Fruit fly (Drosophila melanogaster) whole organism, adult: ENCODE results near the gene CG42324.

Experiments
- CG11617 ChIP-seq: fragments of 200-800 bp; sonication (Bioruptor generic); optimal IDR thresholded peaks from 2 replicates; lab custom pipeline; 2017; ENCODE audit warnings: mild to moderate bottlenecking, missing biosample characterization, missing genetic modification reagents, missing genetic modification characterization
- CG12768 ChIP-seq: fragments of 200-800 bp; sonication (Bioruptor generic); optimal IDR thresholded peaks from 2 replicates; lab custom pipeline; 2017; ENCODE audit warnings: missing biosample characterization, missing genetic modification characterization, mild to moderate bottlenecking, moderate library complexity, missing genetic modification reagents
- CG14711 ChIP-seq: fragments of 200-800 bp; sonication (Bioruptor generic); optimal IDR thresholded peaks from 2 replicates; lab custom pipeline; 2018; ENCODE audit warnings: missing biosample characterization, mild to moderate bottlenecking, missing genetic modification characterization, moderate library complexity
- CG1620 ChIP-seq: fragments of 200-800 bp; sonication (Bioruptor generic); optimal IDR thresholded peaks from 2 replicates; lab custom pipeline; 2016; ENCODE audit warnings: missing biosample characterization, missing genetic modification characterization
- CG33017 ChIP-seq: fragments of 200-800 bp; sonication (Bioruptor generic); optimal IDR thresholded peaks from 2 replicates; lab custom pipeline; 2018; ENCODE audit warnings: missing biosample characterization, mild to moderate bottlenecking, missing genetic modification characterization, moderate library complexity
- CG7045 ChIP-seq: fragments of 200-800 bp; sonication (Bioruptor generic); optimal IDR thresholded peaks from 2 replicates; lab custom pipeline; 2017; ENCODE audit warnings: missing biosample characterization, mild to moderate bottlenecking, missing genetic modification characterization
- CG7101 ChIP-seq: fragments of 200-800 bp; sonication (Bioruptor generic); optimal IDR thresholded peaks from 2 replicates; lab custom pipeline; 2018; ENCODE audit warnings: missing biosample characterization, mild to moderate bottlenecking, missing genetic modification characterization, moderate library complexity
- Clk ChIP-seq: fragments of 200-800 bp; sonication (Bioruptor generic); optimal IDR thresholded peaks from 2 replicates; lab custom pipeline; 2017; ENCODE audit warnings: missing biosample characterization, missing genetic modification characterization
- Crg-1 ChIP-seq: fragments of 200-800 bp; sonication (Bioruptor generic); optimal IDR thresholded peaks from 2 replicates; lab custom pipeline; 2016; ENCODE audit warnings: missing biosample characterization, missing genetic modification characterization
- Hr96 ChIP-seq: fragments of 200-800 bp; sonication (Bioruptor generic); optimal IDR thresholded peaks from 2 replicates; lab custom pipeline; 2016; ENCODE audit warnings: missing biosample characterization, missing genetic modification characterization
- Mnt ChIP-seq: fragments of 200-800 bp; sonication (Bioruptor generic); optimal IDR thresholded peaks from 2 replicates; lab custom pipeline; 2016; ENCODE audit warnings: missing biosample characterization, mild to moderate bottlenecking, missing genetic modification characterization
- bab1 ChIP-seq: fragments of 200-800 bp; sonication (Bioruptor generic); optimal IDR thresholded peaks from 3 replicates; lab custom pipeline; 2019; ENCODE audit warnings: missing biosample characterization, mild to moderate bottlenecking, missing genetic modification characterization, moderate library complexity
- cic ChIP-seq: fragments of 200-800 bp; sonication (Bioruptor generic); optimal IDR thresholded peaks from 2 replicates; lab custom pipeline; 2017; ENCODE audit warnings: missing biosample characterization, mild to moderate bottlenecking, missing genetic modification characterization, moderate library complexity
- cnc ChIP-seq, 2 experiments: fragments of >200 bp; optimal IDR thresholded peaks; 2 replicates each; lab custom pipeline; 2017
- kay ChIP-seq: fragments of 200-800 bp; sonication (Bioruptor generic); peaks from one replicate; lab custom pipeline; 2016; ENCODE audit warnings: missing biosample characterization, missing genetic modification characterization, borderline replicate concordance
- ovo ChIP-seq: fragments of 200-800 bp; sonication (Bioruptor generic); optimal IDR thresholded peaks from 2 replicates; lab custom pipeline; 2016; ENCODE audit warnings: missing biosample characterization, missing genetic modification characterization
- pad ChIP-seq: fragments of 200-800 bp; sonication (Bioruptor generic); optimal IDR thresholded peaks from 3 replicates; lab custom pipeline; 2017; ENCODE audit warnings: missing biosample characterization, missing genetic modification characterization, mild to moderate bottlenecking, moderate library complexity, missing genetic modification reagents
- tj ChIP-seq: fragments of 200-800 bp; sonication (Bioruptor generic); optimal IDR thresholded peaks from 3 replicates; lab custom pipeline; 2017; ENCODE audit warnings: missing biosample characterization, mild to moderate bottlenecking, missing genetic modification characterization, moderate library complexity
- toe ChIP-seq: fragments of 200-800 bp; sonication (Bioruptor generic); optimal IDR thresholded peaks from 2 replicates; lab custom pipeline; 2016; ENCODE audit warnings: missing biosample characterization, missing genetic modification characterization

CG42324 gene

dm6 chr3L:3440116-3440515 lies 32.1 kb upstream of the CG42324 start:
- no peak for TF ChIP-seq bab1 (GFP tag; lab: Kevin White, UChicago)
- TF ChIP-seq kay = no peak
- TF ChIP-seq CG7045 (GFP tag; lab: Kevin White, UChicago) = no peak
- no peak for TF ChIP-seq cnc (optimal IDR thresholded peaks at IDR 0.05; lab: Kevin White, UChicago)
- TF ChIP-seq CG12768 (GFP tag; lab: Kevin White, UChicago) = no peak

- TF ChIP-seq bab1 (GFP tag; lab: Kevin White, UChicago) (no peak), kay (no peak), Mnt (GFP tag; lab: Kevin White, UChicago) (no peak), CG33017 (no peak), pad (GFP tag; lab: Kevin White, UChicago) (no peak), cic (GFP tag; lab: Kevin White, UChicago) (no peak), Clk (GFP tag; lab: Kevin White, UChicago) (no peak), tj (GFP tag; lab: Kevin White, UChicago) (no peak), cnc (optimal IDR thresholded peaks at IDR 0.05; lab: Kevin White, UChicago) (no peak), Hr96 (GFP tag; lab: Kevin White, UChicago) (no peak), toe (GFP tag; lab: Kevin White, UChicago) (no peak), CG11617 (GFP tag; lab: Kevin White, UChicago) (no peak)
Measured at dm6 chr3L:3441763-3442673, 30.2 kb upstream of the CG42324 start.

dm6 chr3L:3442751-3443524 lies 29.3 kb upstream of the CG42324 start:
- TF ChIP-seq bab1 (GFP tag; lab: Kevin White, UChicago) = no peak
- no peak for TF ChIP-seq kay
- no peak for TF ChIP-seq cic (GFP tag; lab: Kevin White, UChicago)
- TF ChIP-seq tj (GFP tag; lab: Kevin White, UChicago) = no peak
- TF ChIP-seq CG33017 = no peak
- TF ChIP-seq CG7101 (tag; lab: Kevin White, UChicago) = no peak
- TF ChIP-seq ovo = no peak
- TF ChIP-seq Crg-1 = no peak
- no peak for TF ChIP-seq CG12768 (GFP tag; lab: Kevin White, UChicago)
- TF ChIP-seq CG14711 (tag; lab: Kevin White, UChicago) = no peak
- TF ChIP-seq toe (GFP tag; lab: Kevin White, UChicago) = no peak
- TF ChIP-seq CG1620 = no peak
- TF ChIP-seq cnc (optimal IDR thresholded peaks at IDR 0.05; lab: Kevin White, UChicago) = no peak
- no peak for TF ChIP-seq Hr96 (GFP tag; lab: Kevin White, UChicago)
- no peak for TF ChIP-seq CG11617 (GFP tag; lab: Kevin White, UChicago)
- TF ChIP-seq Mnt (GFP tag; lab: Kevin White, UChicago) = no peak

- no peak for TF ChIP-seq pad (GFP tag; lab: Kevin White, UChicago)
- TF ChIP-seq CG12768 (GFP tag; lab: Kevin White, UChicago) = no peak
- TF ChIP-seq bab1 (GFP tag; lab: Kevin White, UChicago) = no peak
- no peak for TF ChIP-seq cnc (optimal IDR thresholded peaks at IDR 0.05; lab: Kevin White, UChicago)
- TF ChIP-seq CG7101 (tag; lab: Kevin White, UChicago) = no peak
- TF ChIP-seq cic (GFP tag; lab: Kevin White, UChicago) = no peak
- TF ChIP-seq Mnt (GFP tag; lab: Kevin White, UChicago) = no peak
- no peak for TF ChIP-seq CG14711 (tag; lab: Kevin White, UChicago)
- no peak for TF ChIP-seq tj (GFP tag; lab: Kevin White, UChicago)
- no peak for TF ChIP-seq CG33017
- TF ChIP-seq toe (GFP tag; lab: Kevin White, UChicago) = no peak
- no peak for TF ChIP-seq Crg-1
Measured at dm6 chr3L:3444246-3444785, 27.9 kb upstream of the CG42324 start.

- TF ChIP-seq Mnt (GFP tag; lab: Kevin White, UChicago) (no peak), pad (GFP tag; lab: Kevin White, UChicago) (no peak), CG1620 (no peak), Hr96 (GFP tag; lab: Kevin White, UChicago) (no peak), bab1 (GFP tag; lab: Kevin White, UChicago) (no peak), CG33017 (no peak), cic (GFP tag; lab: Kevin White, UChicago) (no peak), Crg-1 (no peak), cnc (optimal IDR thresholded peaks at IDR 0.05; lab: Kevin White, UChicago) (no peak), kay (no peak), Clk (GFP tag; lab: Kevin White, UChicago) (no peak)
Measured at dm6 chr3L:3447948-3448526, 24.2 kb upstream of the CG42324 start.

- TF ChIP-seq Clk (GFP tag; lab: Kevin White, UChicago) = no peak
- TF ChIP-seq CG1620 = no peak
- TF ChIP-seq pad (GFP tag; lab: Kevin White, UChicago) = no peak
- TF ChIP-seq cnc (optimal IDR thresholded peaks at IDR 0.05; lab: Kevin White, UChicago) = no peak
- no peak for TF ChIP-seq Hr96 (GFP tag; lab: Kevin White, UChicago)
- TF ChIP-seq toe (GFP tag; lab: Kevin White, UChicago) = no peak
- no peak for TF ChIP-seq bab1 (GFP tag; lab: Kevin White, UChicago)
- TF ChIP-seq Mnt (GFP tag; lab: Kevin White, UChicago) = no peak
- no peak for TF ChIP-seq CG14711 (tag; lab: Kevin White, UChicago)
- TF ChIP-seq kay = no peak
- no peak for TF ChIP-seq CG7045 (GFP tag; lab: Kevin White, UChicago)
- TF ChIP-seq CG11617 (GFP tag; lab: Kevin White, UChicago) = no peak
- TF ChIP-seq cic (GFP tag; lab: Kevin White, UChicago) = no peak
Measured at dm6 chr3L:3449680-3450079, 22.6 kb upstream of the CG42324 start.
